Worm (Caenorhabditis elegans): ENCODE measurements around the gene smex-2.

The smex-2 gene

DNA sequence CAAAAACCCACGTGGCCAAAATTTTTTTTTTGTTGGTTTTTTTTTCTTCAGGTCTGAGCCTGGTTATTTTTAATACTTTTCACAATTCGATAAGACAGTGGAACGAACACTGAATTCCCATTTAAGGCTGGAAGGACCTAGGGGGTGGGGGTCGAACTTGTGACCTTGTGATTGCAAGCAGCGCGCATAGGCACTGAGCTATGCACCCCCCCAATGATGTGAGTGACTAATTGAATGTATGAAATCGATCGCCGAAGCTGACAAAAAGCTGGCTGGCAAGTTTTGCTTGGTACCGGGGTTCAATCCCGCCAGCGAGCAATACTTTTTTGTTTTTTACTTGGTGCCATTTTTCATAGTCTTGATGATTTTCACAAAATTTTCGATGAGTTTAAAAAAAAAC is 40.4 kb downstream of the smex-2 start (continued):
- TF ChIP-seq F44E2.7 (GFP tag; IDR thresholded peaks at IDR 0.05), result no peak
- TF ChIP-seq F49E8.2 (tag; optimal IDR thresholded peaks at IDR 0.05; ENCODE audit: borderline replicate concordance), result no peak
- TF ChIP-seq mxl-2 (GFP tag; conservative IDR thresholded peaks at IDR 0.05), result no peak
- TF ChIP-seq daf-12 (tag; optimal IDR thresholded peaks at IDR 0.05), result no peak

DNA sequence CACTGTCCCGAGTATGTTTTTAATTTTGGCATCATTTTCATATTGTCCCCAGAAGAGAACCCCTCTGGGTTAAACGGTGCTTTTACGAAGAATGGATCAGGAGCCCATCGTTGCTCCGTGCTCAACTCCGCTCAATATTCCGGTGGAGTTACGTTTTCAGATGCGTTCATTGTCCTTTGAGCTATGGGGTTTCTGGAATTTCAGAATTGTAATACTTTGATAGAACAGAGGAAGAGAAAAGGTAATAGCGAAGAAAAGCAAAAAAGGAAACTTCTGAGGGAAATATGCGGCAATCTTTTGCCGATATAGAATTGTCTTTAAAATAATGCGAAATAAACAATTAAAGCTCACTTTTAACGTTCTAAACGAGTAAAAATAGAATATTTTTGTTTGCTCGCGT is 41.3 kb downstream of the smex-2 start, which contains the start of gene Y40A1A.3:
TSS of gene Y40A1A.3 (minus strand) at position 101 of the 400 bp plus-strand sequence.
- TF ChIP-seq mep-1 (tag; optimal IDR thresholded peaks at IDR 0.05) (no peak), aha-1 (tag) (no peak), egl-27 (tag; optimal IDR thresholded peaks at IDR 0.05) (no peak), nhr-10 (tag; optimal IDR thresholded peaks at IDR 0.05) (no peak), mdl-1 (tag; optimal IDR thresholded peaks at IDR 0.05) (no peak), hlh-30 (tag; optimal IDR thresholded peaks at IDR 0.05; ENCODE audit: insufficient read depth) (no peak), zfp-3 (GFP tag; conservative IDR thresholded peaks at IDR 0.05) (no peak)

DNA sequence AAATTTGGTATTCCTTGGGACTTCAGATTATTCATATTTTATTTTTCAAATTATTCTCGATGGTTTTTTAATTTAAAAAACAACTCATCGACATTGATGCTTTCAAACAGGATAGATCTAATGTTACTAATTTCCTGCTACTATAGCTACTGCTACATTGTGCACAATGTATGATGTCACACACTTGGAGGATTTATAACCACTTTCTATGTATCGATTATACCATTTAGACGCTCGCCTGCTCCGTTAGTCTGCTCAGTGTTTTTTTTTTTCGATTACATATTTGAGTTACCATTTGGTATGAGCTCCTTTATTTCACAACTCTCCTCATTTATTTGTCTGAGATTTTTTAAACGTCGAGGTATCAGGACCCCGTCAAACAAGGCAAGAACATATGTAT is 48.8 kb downstream of the smex-2 start, which contains the start of gene Y40A1A.2:
TSS of gene Y40A1A.2 (plus strand) at position 301 of the 400 bp plus-strand sequence.
- TF ChIP-seq daf-8 (GFP tag; IDR thresholded peaks at IDR 0.05), result no peak
- TF ChIP-seq snpc-4 (tag; optimal IDR thresholded peaks at IDR 0.05), result no peak
- TF ChIP-seq ceh-20 (GFP tag; IDR thresholded peaks at IDR 0.05), result no peak
- TF ChIP-seq spr-3 (GFP tag; optimal IDR thresholded peaks at IDR 0.05), result no peak
- no peak for TF ChIP-seq daf-16 (GFP tag; optimal IDR thresholded peaks at IDR 0.05)
- TF ChIP-seq daf-16 (tag; optimal IDR thresholded peaks at IDR 0.05), result no peak
- no peak for TF ChIP-seq F44E2.7 (GFP tag; IDR thresholded peaks at IDR 0.05)
- no peak for TF ChIP-seq mxl-2 (GFP tag; conservative IDR thresholded peaks at IDR 0.05)
- TF ChIP-seq ZK546.5 (tag; optimal IDR thresholded peaks at IDR 0.05), result no peak
- TF ChIP-seq zip-2 (tag; optimal IDR thresholded peaks at IDR 0.05), result no peak
- no peak for TF ChIP-seq nhr-10 (tag; optimal IDR thresholded peaks at IDR 0.05)
- no peak for TF ChIP-seq ceh-32 (tag; optimal IDR thresholded peaks at IDR 0.05; ENCODE audit: poor library complexity)
- no peak for TF ChIP-seq zip-11 (GFP tag; IDR thresholded peaks at IDR 0.05)
- no peak for TF ChIP-seq ztf-7 (tag; optimal IDR thresholded peaks at IDR 0.05)
- no peak for TF ChIP-seq aly-2 (tag; optimal IDR thresholded peaks at IDR 0.05)
- TF ChIP-seq madf-9 (GFP tag; conservative IDR thresholded peaks at IDR 0.05), result no peak

DNA sequence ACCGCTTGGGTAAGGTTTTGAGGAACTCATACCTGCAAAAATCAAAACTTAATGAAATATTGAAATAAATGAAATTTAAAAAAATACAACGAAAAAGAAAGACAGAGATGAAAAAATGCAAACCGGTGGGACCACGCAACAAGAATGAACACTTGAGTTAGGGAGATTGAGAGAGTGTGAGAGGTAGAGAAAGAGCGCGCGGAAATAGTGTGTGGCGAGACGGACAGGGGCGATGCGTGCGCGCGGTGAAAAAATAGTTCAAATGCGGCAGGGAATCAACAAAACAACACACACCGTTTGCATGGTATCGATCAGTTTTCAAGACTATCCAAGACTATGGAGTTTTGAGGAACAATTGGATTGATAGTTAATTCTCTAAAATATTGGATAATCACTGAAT is 49.7 kb downstream of the smex-2 start, which contains the start of gene meg-3:
TSS of gene meg-3 (minus strand) at position 32 of the 400 bp plus-strand sequence.
- TF ChIP-seq daf-16 (GFP tag; optimal IDR thresholded peaks at IDR 0.05), result peak in 1 of 2 experiments; percentile 26
- no peak for TF ChIP-seq daf-16 (tag; optimal IDR thresholded peaks at IDR 0.05)
- TF ChIP-seq duxl-1 (tag; optimal IDR thresholded peaks at IDR 0.05; ENCODE audit: poor library complexity), result peak; percentile 99
- no peak for TF ChIP-seq lir-3 (tag; optimal IDR thresholded peaks at IDR 0.05)

All from whole organism, L4 larva.